Worm (Caenorhabditis elegans): ENCODE data around the gene twk-34.
A peak's percentile ranks its signal among the peaks of the same experiment; 100 is the strongest.
"Not testable (repeated sequence)": the region's sequence is repeated elsewhere in the genome, so short reads cannot be mapped to it uniquely, and the experiment has no call there.

twk-34 gene

DNA sequence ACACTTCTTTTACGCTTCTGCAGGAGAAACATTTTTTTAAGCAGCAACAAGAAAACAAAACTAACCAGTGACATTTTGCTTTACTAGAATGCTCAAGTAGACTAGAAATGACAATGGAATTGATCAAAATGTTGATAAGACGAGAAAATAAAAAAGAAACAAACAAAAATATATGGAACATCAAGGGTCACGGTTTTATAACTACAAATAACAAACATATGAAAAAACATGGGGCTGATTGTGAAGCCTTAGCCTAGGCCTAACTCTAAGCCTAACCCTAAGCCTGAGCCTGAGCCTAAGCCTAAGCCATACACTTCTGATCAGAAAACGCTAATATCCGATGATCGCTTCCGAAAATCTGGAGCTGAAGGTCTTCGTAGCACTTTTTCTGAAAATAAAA is 25.7 kb downstream of the twk-34 start, which contains the start of gene Y6E2A.10:
TSS of gene Y6E2A.10 (minus strand) at position 101 of the 400 bp plus-strand sequence.
- no peak for TF ChIP-seq mep-1 (tag; optimal IDR thresholded peaks at IDR 0.05)
- no peak for TF ChIP-seq Y5F2A.4 (GFP tag; optimal IDR thresholded peaks at IDR 0.05)
- no peak for TF ChIP-seq tra-1 (GFP tag; IDR thresholded peaks at IDR 0.05)
- no peak for TF ChIP-seq F37D6.2 (tag; optimal IDR thresholded peaks at IDR 0.05)
- no peak for TF ChIP-seq snpc-4 (tag; optimal IDR thresholded peaks at IDR 0.05)
- no peak for TF ChIP-seq unc-39 (tag; optimal IDR thresholded peaks at IDR 0.05)
- TF ChIP-seq nhr-42 (GFP tag; IDR thresholded peaks at IDR 0.05) = no peak
- no peak for TF ChIP-seq ZK337.2 (GFP tag; IDR thresholded peaks at IDR 0.05)
- no peak for TF ChIP-seq nhr-102 (tag; optimal IDR thresholded peaks at IDR 0.05)
- TF ChIP-seq jun-1 (tag; optimal IDR thresholded peaks at IDR 0.05) = no peak
- no peak for TF ChIP-seq madf-9 (GFP tag; conservative IDR thresholded peaks at IDR 0.05)
- TF ChIP-seq mes-2 (tag; optimal IDR thresholded peaks at IDR 0.05; ENCODE audit: poor library complexity, severe bottlenecking) = no peak
- TF ChIP-seq unc-130 (GFP tag; optimal IDR thresholded peaks at IDR 0.05) = no peak

DNA sequence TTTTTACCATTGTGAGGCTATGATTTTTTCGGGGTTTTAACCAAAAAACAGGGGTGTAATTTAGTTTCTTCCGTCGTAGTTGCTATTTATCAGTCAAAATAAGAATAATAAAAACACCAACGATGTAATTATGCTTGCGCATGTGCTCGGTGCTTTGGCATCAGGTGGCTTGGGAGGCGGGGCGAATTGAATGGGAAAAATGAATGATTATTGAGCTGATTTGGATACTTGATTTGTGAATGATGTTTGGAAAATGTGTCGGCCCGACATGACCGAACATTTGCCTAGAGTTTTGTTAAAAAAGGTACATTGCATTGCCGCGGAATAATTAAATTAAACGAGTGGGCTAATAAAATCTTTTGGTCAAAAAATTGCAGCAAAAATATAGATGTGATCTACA is 27.4 kb downstream of the twk-34 start, which contains the start of gene str-38:
TSS of gene str-38 (minus strand) at position 101 of the 400 bp plus-strand sequence.
- no peak for TF ChIP-seq ceh-44 (GFP tag; IDR thresholded peaks at IDR 0.05)
- no peak for TF ChIP-seq ztf-7 (tag; optimal IDR thresholded peaks at IDR 0.05)
- TF ChIP-seq lin-38 (GFP tag; IDR thresholded peaks at IDR 0.05) = no peak
- TF ChIP-seq dmd-6 (GFP tag; IDR thresholded peaks at IDR 0.05) = no peak
- TF ChIP-seq lir-3 (tag; optimal IDR thresholded peaks at IDR 0.05) = no peak
- TF ChIP-seq egl-43 (GFP tag; IDR thresholded peaks at IDR 0.05) = no peak
- no peak for TF ChIP-seq D1046.2 (GFP tag; IDR thresholded peaks at IDR 0.05)
- no peak for TF ChIP-seq dpl-1 (GFP tag; optimal IDR thresholded peaks at IDR 0.05)
- no peak for TF ChIP-seq zip-11 (GFP tag; IDR thresholded peaks at IDR 0.05)

DNA sequence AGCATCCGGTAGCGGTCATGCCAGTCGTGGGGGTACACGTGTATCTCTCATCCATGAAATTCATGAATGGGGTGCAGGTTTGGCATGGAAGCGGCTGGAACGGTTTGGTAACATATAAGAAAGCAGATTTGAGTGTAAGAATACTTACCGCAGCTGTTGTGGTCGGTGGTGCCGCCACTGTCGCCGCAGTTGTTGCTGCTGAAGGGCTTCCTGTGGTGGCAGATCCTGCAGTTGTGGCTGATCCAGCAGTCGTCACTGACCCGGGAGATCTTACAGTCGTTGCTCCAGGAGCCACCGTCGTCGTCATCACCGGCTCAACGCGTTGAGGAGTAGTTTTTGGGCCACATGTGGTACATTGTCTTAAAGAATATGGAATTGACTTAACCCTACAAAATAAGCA is 28.3 kb downstream of the twk-34 start:
- TF ChIP-seq aha-1 (tag) (peak; percentile 11), set-16 (GFP tag; IDR thresholded peaks at IDR 0.05) (peak; percentile 64), nhr-48 (tag; optimal IDR thresholded peaks at IDR 0.05) (no peak), mep-1 (tag; optimal IDR thresholded peaks at IDR 0.05) (no peak)

DNA sequence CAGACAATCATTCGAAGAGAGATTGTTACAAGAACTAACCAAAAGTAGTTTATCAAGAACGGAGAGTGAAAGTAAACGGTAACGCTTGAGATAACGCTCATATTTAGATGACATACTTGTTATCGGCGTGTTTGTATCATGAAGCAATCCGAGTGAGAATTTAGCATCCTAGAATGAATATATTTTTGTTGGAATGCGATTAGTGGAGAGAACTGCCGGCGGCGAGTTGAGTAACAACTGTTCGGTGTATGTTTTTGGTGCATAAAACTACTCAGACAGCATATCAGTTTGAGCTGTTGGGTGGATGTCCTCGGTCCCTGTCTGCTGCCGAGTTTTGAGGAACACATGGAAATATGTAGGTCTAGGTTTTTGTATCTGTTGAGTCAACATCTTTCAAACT is 28.8 kb downstream of the twk-34 start, which contains the start of gene T23D5.3:
TSS of gene T23D5.3 (minus strand) at position 101 of the 400 bp plus-strand sequence.
- TF ChIP-seq sdz-12 (GFP tag; optimal IDR thresholded peaks at IDR 0.05) = no peak

DNA sequence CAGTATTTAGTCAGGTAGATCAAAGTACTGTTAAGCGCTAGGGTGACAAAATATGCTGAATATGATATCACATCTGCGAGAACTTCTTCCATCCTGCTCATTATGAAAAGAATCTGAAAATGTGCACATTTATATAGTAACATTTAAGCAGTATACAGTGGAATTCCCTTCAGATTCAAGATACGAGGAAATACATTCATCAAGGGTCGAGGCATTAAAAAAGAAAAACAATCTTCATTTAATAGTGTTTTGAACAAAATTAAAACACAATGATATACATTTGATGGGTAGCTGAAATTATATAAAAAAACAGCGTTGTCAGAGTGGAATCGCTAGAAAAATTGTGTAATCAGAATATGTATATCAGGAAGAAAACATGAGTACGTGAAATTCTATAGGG is 31.0 kb downstream of the twk-34 start, which contains the start of gene str-27:
TSS of gene str-27 (minus strand) at position 101 of the 400 bp plus-strand sequence.
- peak; percentile 61 for TF ChIP-seq aha-1 (tag)
- no peak for TF ChIP-seq saeg-2 (GFP tag; IDR thresholded peaks at IDR 0.05)

DNA sequence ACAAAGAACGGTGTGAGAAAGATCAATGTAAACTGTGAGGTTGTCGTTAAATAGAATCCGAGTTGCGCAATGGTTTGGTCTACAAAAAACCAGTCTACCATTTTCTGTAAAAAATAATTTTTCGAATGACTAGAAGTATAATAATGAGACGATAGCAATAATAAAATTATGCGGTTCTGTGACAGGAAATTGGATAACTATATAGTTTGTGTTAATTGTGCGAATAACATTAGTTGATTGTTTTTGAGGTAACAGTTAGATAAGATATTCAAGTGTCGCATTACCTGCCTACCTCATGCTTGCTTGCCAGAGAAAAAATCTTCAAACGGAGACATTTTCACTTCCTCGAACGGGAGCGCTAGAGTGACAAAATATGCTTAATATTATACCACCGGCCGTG is 37.1 kb downstream of the twk-34 start, which contains the start of gene str-18:
TSS of gene str-18 (minus strand) at position 101 of the 400 bp plus-strand sequence.
- TF ChIP-seq mep-1 (tag; optimal IDR thresholded peaks at IDR 0.05) (no peak), ZK337.2 (GFP tag; IDR thresholded peaks at IDR 0.05) (no peak), R02D3.7 (tag; optimal IDR thresholded peaks at IDR 0.05) (no peak), ztf-7 (tag; optimal IDR thresholded peaks at IDR 0.05) (no peak)

DNA sequence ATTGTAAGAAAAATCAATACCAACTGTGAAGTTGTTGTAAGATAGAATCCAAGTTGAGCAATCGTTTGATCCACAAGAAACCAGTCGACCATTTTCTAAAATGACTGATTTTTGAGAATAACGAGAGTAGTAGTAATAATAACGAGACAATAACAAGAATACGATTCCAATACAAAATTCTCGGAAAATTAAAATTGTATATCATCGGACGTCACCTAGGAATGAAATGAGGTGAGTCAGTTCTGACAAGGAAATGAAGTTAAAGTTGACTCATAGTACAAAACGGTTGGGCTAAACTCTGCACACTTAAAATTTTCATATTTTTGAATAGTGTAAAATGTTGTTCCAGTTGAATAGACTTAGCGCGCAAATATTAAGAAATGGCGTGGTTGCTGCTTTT is 39.6 kb downstream of the twk-34 start, which contains the start of gene str-19:
TSS of gene str-19 (minus strand) at position 101 of the 400 bp plus-strand sequence.
- TF ChIP-seq ctbp-1 (GFP tag; IDR thresholded peaks at IDR 0.05); nhr-10 (tag; optimal IDR thresholded peaks at IDR 0.05); nhr-111 (GFP tag; optimal IDR thresholded peaks at IDR 0.05): not testable (repeated sequence)
